Worm (Caenorhabditis elegans): ENCODE measurements around the gene irld-25.

The irld-25 gene

ce11 chrV:15232200-15232599, 10.8 kb downstream of the irld-25 start, which contains the start of gene srw-13:
Gene srw-13 (plus strand): TSS chrV:15232500.
- no peak for TF ChIP-seq mab-5 (tag; optimal IDR thresholded peaks at IDR 0.05)
- TF ChIP-seq lin-39 (tag; optimal IDR thresholded peaks at IDR 0.05): no peak
- no peak for TF ChIP-seq gmeb-1 (tag; optimal IDR thresholded peaks at IDR 0.05)
- TF ChIP-seq ztf-4 (tag; optimal IDR thresholded peaks at IDR 0.05): no peak
- TF ChIP-seq blmp-1 (tag; optimal IDR thresholded peaks at IDR 0.05; ENCODE audit: insufficient read depth): no peak
- no peak for TF ChIP-seq nhr-12 (tag; optimal IDR thresholded peaks at IDR 0.05)
- no peak for TF ChIP-seq nhr-25 (tag; optimal IDR thresholded peaks at IDR 0.05)
- no peak for TF ChIP-seq zag-1 (tag; optimal IDR thresholded peaks at IDR 0.05)
- TF ChIP-seq ztf-1 (GFP tag; conservative IDR thresholded peaks at IDR 0.05): no peak
- TF ChIP-seq lsy-2 (tag; optimal IDR thresholded peaks at IDR 0.05): no peak
- no peak for TF ChIP-seq unc-55 (GFP tag; optimal IDR thresholded peaks at IDR 0.05)
- no peak for TF ChIP-seq nhr-23 (tag; optimal IDR thresholded peaks at IDR 0.05)
- TF ChIP-seq nhr-6 (tag; optimal IDR thresholded peaks at IDR 0.05): no peak
- TF ChIP-seq C34F6.9 (tag; optimal IDR thresholded peaks at IDR 0.05): no peak
- no peak for TF ChIP-seq elt-1 (tag; optimal IDR thresholded peaks at IDR 0.05)
- no peak for TF ChIP-seq sem-4 (tag; optimal IDR thresholded peaks at IDR 0.05)
- no peak for TF ChIP-seq F13H6.1 (tag; optimal IDR thresholded peaks at IDR 0.05)
- TF ChIP-seq mdl-1 (tag; optimal IDR thresholded peaks at IDR 0.05): no peak
- no peak for TF ChIP-seq nhr-21 (tag; optimal IDR thresholded peaks at IDR 0.05)

- no peak for TF ChIP-seq fos-1 (tag; optimal IDR thresholded peaks at IDR 0.05)
- TF ChIP-seq nhr-25 (tag; optimal IDR thresholded peaks at IDR 0.05): no peak
- no peak for TF ChIP-seq nhr-10 (tag; optimal IDR thresholded peaks at IDR 0.05)
- TF ChIP-seq nhr-6 (tag; optimal IDR thresholded peaks at IDR 0.05): no peak
- no peak for TF ChIP-seq nhr-77 (tag; optimal IDR thresholded peaks at IDR 0.05)
Measured at ce11 chrV:15235661-15236060, 14.2 kb downstream of the irld-25 start, which contains the start of gene nhr-164. Gene nhr-164 (minus strand): TSS chrV:15235761.

ce11 chrV:15238552-15238951, 17.1 kb downstream of the irld-25 start, which contains the start of gene srw-12:
Gene srw-12 (minus strand): TSS chrV:15238652.
- TF ChIP-seq nhr-23 (tag; optimal IDR thresholded peaks at IDR 0.05) (no peak), ceh-16 (tag; optimal IDR thresholded peaks at IDR 0.05) (no peak), lin-39 (tag; optimal IDR thresholded peaks at IDR 0.05) (no peak)

ce11 chrV:15240215-15240614, 18.8 kb downstream of the irld-25 start, which contains the start of gene srw-11:
Gene srw-11 (minus strand): TSS chrV:15240315.
- TF ChIP-seq lin-11 (tag; optimal IDR thresholded peaks at IDR 0.05): no peak
- no peak for TF ChIP-seq ceh-16 (tag; optimal IDR thresholded peaks at IDR 0.05)
- TF ChIP-seq dmd-4 (tag; optimal IDR thresholded peaks at IDR 0.05): no peak
- TF ChIP-seq skn-1 (tag; optimal IDR thresholded peaks at IDR 0.05): no peak
- no peak for TF ChIP-seq nhr-77 (tag; optimal IDR thresholded peaks at IDR 0.05)
- TF ChIP-seq peb-1 (tag; optimal IDR thresholded peaks at IDR 0.05): no peak
- no peak for TF ChIP-seq lsy-2 (tag; optimal IDR thresholded peaks at IDR 0.05)
- TF ChIP-seq unc-39 (tag; optimal IDR thresholded peaks at IDR 0.05): no peak
- TF ChIP-seq crh-2 (tag; optimal IDR thresholded peaks at IDR 0.05): no peak
- no peak for TF ChIP-seq nhr-11 (tag; optimal IDR thresholded peaks at IDR 0.05)
- TF ChIP-seq nhr-10 (tag; optimal IDR thresholded peaks at IDR 0.05): no peak
- no peak for TF ChIP-seq ceh-82 (tag; optimal IDR thresholded peaks at IDR 0.05)
- TF ChIP-seq sem-4 (tag; optimal IDR thresholded peaks at IDR 0.05): no peak
- no peak for TF ChIP-seq ztf-11 (tag; optimal IDR thresholded peaks at IDR 0.05)
- TF ChIP-seq mab-5 (tag; optimal IDR thresholded peaks at IDR 0.05): no peak
- no peak for TF ChIP-seq ama-1 (optimal IDR thresholded peaks at IDR 0.05)
- no peak for TF ChIP-seq mdl-1 (tag; optimal IDR thresholded peaks at IDR 0.05)

- no peak for TF ChIP-seq nhr-129 (tag; optimal IDR thresholded peaks at IDR 0.05)
- TF ChIP-seq dmd-4 (tag; optimal IDR thresholded peaks at IDR 0.05): no peak
- no peak for TF ChIP-seq ztf-11 (tag; optimal IDR thresholded peaks at IDR 0.05)
- no peak for TF ChIP-seq nhr-10 (tag; optimal IDR thresholded peaks at IDR 0.05)
- TF ChIP-seq skn-1 (tag; optimal IDR thresholded peaks at IDR 0.05): no peak
- TF ChIP-seq aly-2 (tag; optimal IDR thresholded peaks at IDR 0.05): no peak
- TF ChIP-seq elt-3 (tag; optimal IDR thresholded peaks at IDR 0.05): no peak
- TF ChIP-seq nhr-12 (tag; optimal IDR thresholded peaks at IDR 0.05): no peak
- no peak for TF ChIP-seq ZK546.5 (tag; optimal IDR thresholded peaks at IDR 0.05)
- TF ChIP-seq unc-39 (tag; optimal IDR thresholded peaks at IDR 0.05): no peak
- no peak for TF ChIP-seq sem-4 (tag; optimal IDR thresholded peaks at IDR 0.05)
- no peak for TF ChIP-seq nhr-237 (tag; optimal IDR thresholded peaks at IDR 0.05)
- no peak for TF ChIP-seq peb-1 (tag; optimal IDR thresholded peaks at IDR 0.05)
- no peak for TF ChIP-seq sma-3 (GFP tag; optimal IDR thresholded peaks at IDR 0.05)
- no peak for TF ChIP-seq ztf-4 (tag; optimal IDR thresholded peaks at IDR 0.05)
- TF ChIP-seq ztf-1 (GFP tag; conservative IDR thresholded peaks at IDR 0.05): no peak
Measured at ce11 chrV:15241259-15241658, 19.8 kb downstream of the irld-25 start, which contains the start of gene chil-12. Gene chil-12 (plus strand): TSS chrV:15241559.
